Fruit fly (Drosophila melanogaster): ENCODE measurements around the gene Eig71Eg.

Gene Eig71Eg

dm6 chr3L:15634368-15635075, 22.9 kb upstream of the Eig71Eg start:
- TF ChIP-seq D1 (tag; optimal IDR thresholded peaks at IDR 0.05) (no peak), Snoo (tag; optimal IDR thresholded peaks at IDR 0.05) (no peak), fd96Ca (GFP tag; IDR thresholded peaks at IDR 0.05) (no peak)

dm6 chr3L:15636359-15636758, 21.1 kb upstream of the Eig71Eg start:
- TF ChIP-seq CG34367 (tag; optimal IDR thresholded peaks at IDR 0.05), result no peak
- peak; percentile 1 for TF ChIP-seq EcR (GFP tag; optimal IDR thresholded peaks at IDR 0.05)
- TF ChIP-seq CG10348 (GFP tag; IDR thresholded peaks at IDR 0.05), result no peak

dm6 chr3L:15636978-15637377, 20.4 kb upstream of the Eig71Eg start:
- TF ChIP-seq gl (tag; optimal IDR thresholded peaks at IDR 0.05), result no peak
- no peak for TF ChIP-seq Snoo (tag; optimal IDR thresholded peaks at IDR 0.05)
- no peak for TF ChIP-seq CG13204 (GFP tag; optimal IDR thresholded peaks at IDR 0.05)
- TF ChIP-seq CG14655 (GFP tag; optimal IDR thresholded peaks at IDR 0.05), result no peak
- TF ChIP-seq D1 (tag; optimal IDR thresholded peaks at IDR 0.05), result no peak
- no peak for TF ChIP-seq CG8301 (tag; optimal IDR thresholded peaks at IDR 0.05)
- TF ChIP-seq Pif1A (GFP tag; optimal IDR thresholded peaks at IDR 0.05), result no peak
- TF ChIP-seq CG4496 (GFP tag; IDR thresholded peaks at IDR 0.05), result no peak

- TF ChIP-seq CG14655 (GFP tag; optimal IDR thresholded peaks at IDR 0.05), result no peak
- no peak for TF ChIP-seq CG8159 (tag; optimal IDR thresholded peaks at IDR 0.05)
- TF ChIP-seq CG13204 (GFP tag; optimal IDR thresholded peaks at IDR 0.05), result no peak
- TF ChIP-seq CG10348 (GFP tag; IDR thresholded peaks at IDR 0.05), result no peak
- TF ChIP-seq EcR (GFP tag; optimal IDR thresholded peaks at IDR 0.05), result peak; percentile 89
- TF ChIP-seq D1 (tag; optimal IDR thresholded peaks at IDR 0.05), result no peak
- TF ChIP-seq CG17806 (tag; optimal IDR thresholded peaks at IDR 0.05), result no peak
- TF ChIP-seq CG9948 (tag; optimal IDR thresholded peaks at IDR 0.05), result no peak
- no peak for TF ChIP-seq rn (GFP tag; IDR thresholded peaks at IDR 0.05)
- no peak for TF ChIP-seq CG8301 (tag; optimal IDR thresholded peaks at IDR 0.05)
- TF ChIP-seq Pif1B (GFP tag; optimal IDR thresholded peaks at IDR 0.05), result no peak
- TF ChIP-seq Pif1A (GFP tag; optimal IDR thresholded peaks at IDR 0.05), result peak; percentile 34
- peak; percentile 36 for TF ChIP-seq gl (tag; optimal IDR thresholded peaks at IDR 0.05)
Measured at dm6 chr3L:15637618-15638017, 19.8 kb upstream of the Eig71Eg start.

- TF ChIP-seq Ets98B (GFP tag; IDR thresholded peaks at IDR 0.05) (no peak), CG34367 (tag; optimal IDR thresholded peaks at IDR 0.05) (no peak), D1 (tag; optimal IDR thresholded peaks at IDR 0.05) (no peak), CG14655 (GFP tag; optimal IDR thresholded peaks at IDR 0.05) (no peak), CG32121 (GFP tag; IDR thresholded peaks at IDR 0.05) (no peak), CG4496 (GFP tag; IDR thresholded peaks at IDR 0.05) (no peak), Snoo (tag; optimal IDR thresholded peaks at IDR 0.05) (no peak), Pif1A (GFP tag; optimal IDR thresholded peaks at IDR 0.05) (no peak), CG12605 (GFP tag; IDR thresholded peaks at IDR 0.05) (no peak), CG9948 (tag; optimal IDR thresholded peaks at IDR 0.05) (no peak), CG8159 (tag; optimal IDR thresholded peaks at IDR 0.05) (no peak), CG13204 (GFP tag; optimal IDR thresholded peaks at IDR 0.05) (no peak), CG10348 (GFP tag; IDR thresholded peaks at IDR 0.05) (no peak), fd96Ca (GFP tag; IDR thresholded peaks at IDR 0.05) (no peak), rn (GFP tag; IDR thresholded peaks at IDR 0.05) (no peak), CG15710 (tag; optimal IDR thresholded peaks at IDR 0.05) (no peak), CG17806 (tag; optimal IDR thresholded peaks at IDR 0.05) (no peak), EcR (GFP tag; optimal IDR thresholded peaks at IDR 0.05) (no peak), gl (tag; optimal IDR thresholded peaks at IDR 0.05) (no peak), CG8301 (tag; optimal IDR thresholded peaks at IDR 0.05) (no peak)
Measured at dm6 chr3L:15638524-15638923, 18.9 kb upstream of the Eig71Eg start.

- no peak for TF ChIP-seq CG15710 (tag; optimal IDR thresholded peaks at IDR 0.05)
- TF ChIP-seq CG10348 (GFP tag; IDR thresholded peaks at IDR 0.05), result no peak
Measured at dm6 chr3L:15639978-15640377, 17.4 kb upstream of the Eig71Eg start.

dm6 chr3L:15641590-15642019, 15.8 kb upstream of the Eig71Eg start:
- no peak for TF ChIP-seq Ets98B (GFP tag; IDR thresholded peaks at IDR 0.05)
- 0 out of 3 replicates have a peak, but pooled peaks have one; percentile 21 for TF ChIP-seq CG4496 (GFP tag; IDR thresholded peaks at IDR 0.05)
- peak; percentile 28 for TF ChIP-seq Snoo (tag; optimal IDR thresholded peaks at IDR 0.05)
- TF ChIP-seq Pif1B (GFP tag; optimal IDR thresholded peaks at IDR 0.05), result no peak
- 0 out of 2 replicates have a peak, but pooled peaks have one; percentile 7 for TF ChIP-seq CG12605 (GFP tag; IDR thresholded peaks at IDR 0.05)
- peak; percentile 47 for TF ChIP-seq CG9948 (tag; optimal IDR thresholded peaks at IDR 0.05)
- TF ChIP-seq gl (tag; optimal IDR thresholded peaks at IDR 0.05), result no peak
- no peak for TF ChIP-seq CG13204 (GFP tag; optimal IDR thresholded peaks at IDR 0.05)
- TF ChIP-seq CG34367 (tag; optimal IDR thresholded peaks at IDR 0.05), result no peak
- TF ChIP-seq CG14655 (GFP tag; optimal IDR thresholded peaks at IDR 0.05), result peak; percentile 51
- no peak for TF ChIP-seq fd96Ca (GFP tag; IDR thresholded peaks at IDR 0.05)
- TF ChIP-seq D1 (tag; optimal IDR thresholded peaks at IDR 0.05), result no peak
- no peak for TF ChIP-seq CG10348 (GFP tag; IDR thresholded peaks at IDR 0.05)
- TF ChIP-seq CG8159 (tag; optimal IDR thresholded peaks at IDR 0.05), result peak; percentile 81
- TF ChIP-seq Pif1A (GFP tag; optimal IDR thresholded peaks at IDR 0.05), result peak; percentile 11
- TF ChIP-seq CG8301 (tag; optimal IDR thresholded peaks at IDR 0.05), result peak; percentile 45
- TF ChIP-seq CG15710 (tag; optimal IDR thresholded peaks at IDR 0.05), result peak; percentile 54
- TF ChIP-seq CG17806 (tag; optimal IDR thresholded peaks at IDR 0.05), result peak; percentile 32
- no peak for TF ChIP-seq CG32121 (GFP tag; IDR thresholded peaks at IDR 0.05)
- no peak for TF ChIP-seq rn (GFP tag; IDR thresholded peaks at IDR 0.05)
- no peak for TF ChIP-seq EcR (GFP tag; optimal IDR thresholded peaks at IDR 0.05)

Measured in whole organism, pupa.